Worm (Caenorhabditis elegans) whole organism, L1 larva: ENCODE results near the gene pqn-39.

ENCODE experiments used
- C04F5.9 ChIP-seq: sonication (generic microtip); optimal IDR thresholded peaks from 2 replicates; lab custom pipeline; 2016; ENCODE audit warnings: missing genetic modification characterization, missing compliant biosample characterization
- C16A3.4 ChIP-seq: fragments of 150-350 bp; optimal IDR thresholded peaks from 2 replicates; lab custom pipeline; 2014; ENCODE audit warnings: missing biosample characterization, missing genetic modification characterization
- C34B4.2 ChIP-seq: sonication (generic microtip); optimal IDR thresholded peaks from 2 replicates; lab custom pipeline; 2017; ENCODE audit warnings: mild to moderate bottlenecking, missing genetic modification characterization, missing compliant biosample characterization
- F16B12.6 ChIP-seq: fragments of 150-350 bp; optimal IDR thresholded peaks from 2 replicates; lab custom pipeline; 2014; ENCODE audit warnings: missing biosample characterization, missing genetic modification characterization
- aha-1 ChIP-seq: fragments of 150-350 bp; optimal IDR thresholded peaks from 2 replicates; lab custom pipeline; 2014; ENCODE audit warnings: missing biosample characterization, missing genetic modification characterization
- alr-1 ChIP-seq: fragments of 200-800 bp; sonication (Bioruptor generic); optimal IDR thresholded peaks from 2 replicates; lab custom pipeline; 2018; ENCODE audit warnings: borderline replicate concordance, mild to moderate bottlenecking, missing genetic modification characterization, missing compliant biosample characterization
- aly-2 ChIP-seq: fragments of 150-350 bp; optimal IDR thresholded peaks from 2 replicates; lab custom pipeline; 2014; ENCODE audit warnings: missing biosample characterization, missing genetic modification characterization
- blmp-1 ChIP-seq: fragments of 150-350 bp; optimal IDR thresholded peaks from 2 replicates; lab custom pipeline; 2014; ENCODE audit warnings: missing biosample characterization, missing genetic modification characterization
- dpl-1 ChIP-seq, 3 experiments: fragments of 150-350 bp in 2 of 3; sonication (generic microtip) in 1 of 3; optimal IDR thresholded peaks; 2 replicates each; lab custom pipeline; 2014 to 2017; ENCODE audit warnings: missing biosample characterization in 3 of 3, missing genetic modification characterization in 3 of 3, missing genetic modification reagents in 3 of 3
- efl-1 ChIP-seq, 4 experiments: fragments of 150-350 bp; optimal IDR thresholded peaks in 3 of 4; peaks in 1 of 4; 1 replicate in 1 of 4; 2 replicates in 3 of 4; lab custom pipeline; 2014; ENCODE audit warnings: missing biosample characterization in 2 of 4, missing genetic modification characterization in 2 of 4, missing genetic modification reagents in 2 of 4
- efl-3 ChIP-seq: fragments of 200-800 bp; sonication (Bioruptor generic); optimal IDR thresholded peaks from 2 replicates; lab custom pipeline; 2018; ENCODE audit warnings: mild to moderate bottlenecking, missing genetic modification characterization, missing compliant biosample characterization
- egl-13 ChIP-seq: sonication (generic microtip); optimal IDR thresholded peaks from 2 replicates; lab custom pipeline; 2016; ENCODE audit warnings: missing genotype, missing genetic modification reagents, missing genetic modification characterization, missing compliant biosample characterization
- elt-2 ChIP-seq: sonication (generic microtip); optimal IDR thresholded peaks from 2 replicates; lab custom pipeline; 2016; ENCODE audit warnings: missing genetic modification characterization, mild to moderate bottlenecking, inconsistent platforms, missing compliant biosample characterization, missing genetic modification reagents
- elt-3 ChIP-seq, 6 experiments: fragments of 150-350 bp in 1 of 6; sonication (generic microtip); optimal IDR thresholded peaks; 2 replicates each; lab custom pipeline; 2017 to 2018; ENCODE audit warnings: missing biosample characterization in 6 of 6, missing genetic modification characterization in 6 of 6, inconsistent platforms in 1 of 6
- ets-5 ChIP-seq: fragments of 200-800 bp; sonication (Bioruptor generic); IDR thresholded peaks from 2 replicates; pipeline ENCODE4 v1.3.6; 2022; ENCODE audit warnings: missing genetic modification characterization, missing compliant biosample characterization
- fkh-10 ChIP-seq: sonication (generic microtip); optimal IDR thresholded peaks from 2 replicates; lab custom pipeline; 2017; ENCODE audit warnings: missing biosample characterization, missing genetic modification reagents, missing genetic modification characterization
- fkh-4 ChIP-seq: sonication (generic microtip); optimal IDR thresholded peaks from 2 replicates; lab custom pipeline; 2016; ENCODE audit warnings: missing compliant biosample characterization, missing genetic modification characterization, borderline replicate concordance
- hlh-4 ChIP-seq: sonication (generic microtip); optimal IDR thresholded peaks from 2 replicates; lab custom pipeline; 2016; ENCODE audit warnings: mild to moderate bottlenecking, missing genetic modification characterization, missing compliant biosample characterization
- hpl-2 ChIP-seq: fragments of 150-350 bp; optimal IDR thresholded peaks from 2 replicates; lab custom pipeline; 2014; ENCODE audit warnings: missing biosample characterization, missing genetic modification reagents, missing genetic modification characterization
- irx-1 ChIP-seq: sonication (generic microtip); optimal IDR thresholded peaks from 2 replicates; lab custom pipeline; 2016; ENCODE audit warnings: missing genetic modification characterization, missing compliant biosample characterization
- isw-1 ChIP-seq: fragments of 200-800 bp; sonication (Bioruptor generic); IDR thresholded peaks from 2 replicates; pipeline ENCODE4 v1.3.6; 2022; ENCODE audit warnings: missing genetic modification characterization, missing compliant biosample characterization
- lin-14 ChIP-seq: fragments of 200-800 bp; sonication (Bioruptor generic); optimal IDR thresholded peaks from 2 replicates; lab custom pipeline; 2018; ENCODE audit warnings: mild to moderate bottlenecking, missing genetic modification characterization, moderate library complexity, missing compliant biosample characterization
- lin-35 ChIP-seq, 2 experiments: fragments of 150-350 bp; optimal IDR thresholded peaks; 2 replicates each; lab custom pipeline; 2014; ENCODE audit warnings: missing biosample characterization in 2 of 2, missing genetic modification characterization in 2 of 2, missing genetic modification reagents in 2 of 2
- lin-39 ChIP-seq: fragments of 150-350 bp; optimal IDR thresholded peaks from 2 replicates; lab custom pipeline; 2014; ENCODE audit warnings: missing biosample characterization, missing genetic modification reagents, missing genetic modification characterization
- lsy-2 ChIP-seq, 2 experiments: fragments of 150-350 bp; optimal IDR thresholded peaks; 2 replicates each; lab custom pipeline; 2014; ENCODE audit warnings: missing biosample characterization in 2 of 2, missing genetic modification characterization in 2 of 2
- mab-9 ChIP-seq: fragments of 200-800 bp; sonication (Bioruptor generic); IDR thresholded peaks from 2 replicates; pipeline ENCODE4 v1.3.6; 2022; ENCODE audit warnings: missing genetic modification reagents, missing genetic modification characterization, missing compliant biosample characterization
- mef-2 ChIP-seq: fragments of 150-350 bp; optimal IDR thresholded peaks from 2 replicates; lab custom pipeline; 2014; ENCODE audit warnings: missing biosample characterization, missing genetic modification characterization
- mep-1 ChIP-seq: fragments of 150-350 bp; optimal IDR thresholded peaks from 2 replicates; lab custom pipeline; 2014; ENCODE audit warnings: missing biosample characterization, missing genetic modification characterization
- nhr-12 ChIP-seq: sonication (generic microtip); optimal IDR thresholded peaks from 2 replicates; lab custom pipeline; 2017; ENCODE audit warnings: missing biosample characterization, missing genetic modification characterization
- nhr-19 ChIP-seq: fragments of 200-800 bp; sonication (Bioruptor generic); conservative IDR thresholded peaks from 2 replicates; pipeline ENCODE4 v1.3.6; 2022; ENCODE audit warnings: missing genetic modification characterization, missing compliant biosample characterization
- nhr-20 ChIP-seq: sonication (generic microtip); optimal IDR thresholded peaks from 2 replicates; lab custom pipeline; 2016; ENCODE audit warnings: mild to moderate bottlenecking, missing genetic modification characterization, missing compliant biosample characterization
- nhr-47 ChIP-seq: sonication (generic microtip); optimal IDR thresholded peaks from 2 replicates; lab custom pipeline; 2016; ENCODE audit warnings: mild to moderate bottlenecking, missing genetic modification characterization, moderate library complexity, missing compliant biosample characterization
- nhr-71 ChIP-seq: sonication (generic microtip); optimal IDR thresholded peaks from 2 replicates; lab custom pipeline; 2016; ENCODE audit warnings: mild to moderate bottlenecking, missing genetic modification characterization, moderate library complexity, missing compliant biosample characterization
- nhr-84 ChIP-seq: sonication (generic microtip); optimal IDR thresholded peaks from 2 replicates; lab custom pipeline; 2017; ENCODE audit warnings: missing biosample characterization, missing genetic modification characterization
- nhr-85 ChIP-seq: sonication (generic microtip); peaks from one replicate; lab custom pipeline; 2016; ENCODE audit warnings: missing genetic modification characterization, inconsistent platforms, missing compliant biosample characterization
- nhr-90 ChIP-seq: sonication (generic microtip); optimal IDR thresholded peaks from 2 replicates; lab custom pipeline; 2016; ENCODE audit warnings: mild to moderate bottlenecking, missing genetic modification characterization, missing compliant biosample characterization; ENCODE audit not compliant: poor library complexity
- pag-3 ChIP-seq: sonication (generic microtip); optimal IDR thresholded peaks from 2 replicates; lab custom pipeline; 2017; ENCODE audit warnings: missing genetic modification characterization, mild to moderate bottlenecking, missing compliant biosample characterization, antibody characterized with exemption, borderline replicate concordance; ENCODE audit not compliant: insufficient read depth
- pax-3 ChIP-seq: fragments of 200-800 bp; sonication (Bioruptor generic); optimal IDR thresholded peaks from 2 replicates; lab custom pipeline; 2018; ENCODE audit warnings: mild to moderate bottlenecking, missing genetic modification characterization, moderate library complexity, missing compliant biosample characterization
- rnt-1 ChIP-seq: sonication (generic microtip); optimal IDR thresholded peaks from 2 replicates; lab custom pipeline; 2016; ENCODE audit warnings: mild to moderate bottlenecking, missing genetic modification characterization, moderate library complexity, missing compliant biosample characterization
- skn-1 ChIP-seq: fragments of 150-350 bp; optimal IDR thresholded peaks from 2 replicates; lab custom pipeline; 2014; ENCODE audit warnings: missing biosample characterization, missing genetic modification characterization
- snpc-4 ChIP-seq: fragments of 150-350 bp; optimal IDR thresholded peaks from 2 replicates; lab custom pipeline; 2014; ENCODE audit warnings: missing biosample characterization, missing genetic modification characterization
- snu-23 ChIP-seq: sonication (generic microtip); optimal IDR thresholded peaks from 2 replicates; lab custom pipeline; 2016; ENCODE audit warnings: missing genetic modification characterization, missing compliant biosample characterization
- sox-4 ChIP-seq: sonication (generic microtip); optimal IDR thresholded peaks from 2 replicates; lab custom pipeline; 2016; ENCODE audit warnings: missing genetic modification characterization, missing compliant biosample characterization
- sptf-1 ChIP-seq: fragments of 150-350 bp; optimal IDR thresholded peaks from 2 replicates; lab custom pipeline; 2014; ENCODE audit warnings: missing biosample characterization, missing genetic modification characterization
- unc-130 ChIP-seq: fragments of 150-350 bp; optimal IDR thresholded peaks from 2 replicates; lab custom pipeline; 2017; ENCODE audit warnings: missing biosample characterization, missing genetic modification characterization, inconsistent platforms
- unc-98 ChIP-seq: fragments of 200-800 bp; sonication (Bioruptor generic); IDR thresholded peaks from 2 replicates; pipeline ENCODE4 v1.3.6; 2022; ENCODE audit warnings: missing genetic modification characterization, missing compliant biosample characterization
- vab-15 ChIP-seq: sonication (generic microtip); optimal IDR thresholded peaks from 2 replicates; lab custom pipeline; 2017; ENCODE audit warnings: missing genotype, mild to moderate bottlenecking, missing genetic modification characterization, missing compliant biosample characterization
- ztf-11 ChIP-seq, 2 experiments: sonication (generic microtip); optimal IDR thresholded peaks; 2 replicates each; lab custom pipeline; 2016 to 2017; ENCODE audit warnings: missing genetic modification characterization in 2 of 2, missing biosample characterization in 1 of 2, missing compliant biosample characterization in 1 of 2
- ztf-4 ChIP-seq: fragments of 150-350 bp; optimal IDR thresholded peaks from 2 replicates; lab custom pipeline; 2014; ENCODE audit warnings: missing biosample characterization, missing genetic modification characterization

Gene pqn-39

DNA sequence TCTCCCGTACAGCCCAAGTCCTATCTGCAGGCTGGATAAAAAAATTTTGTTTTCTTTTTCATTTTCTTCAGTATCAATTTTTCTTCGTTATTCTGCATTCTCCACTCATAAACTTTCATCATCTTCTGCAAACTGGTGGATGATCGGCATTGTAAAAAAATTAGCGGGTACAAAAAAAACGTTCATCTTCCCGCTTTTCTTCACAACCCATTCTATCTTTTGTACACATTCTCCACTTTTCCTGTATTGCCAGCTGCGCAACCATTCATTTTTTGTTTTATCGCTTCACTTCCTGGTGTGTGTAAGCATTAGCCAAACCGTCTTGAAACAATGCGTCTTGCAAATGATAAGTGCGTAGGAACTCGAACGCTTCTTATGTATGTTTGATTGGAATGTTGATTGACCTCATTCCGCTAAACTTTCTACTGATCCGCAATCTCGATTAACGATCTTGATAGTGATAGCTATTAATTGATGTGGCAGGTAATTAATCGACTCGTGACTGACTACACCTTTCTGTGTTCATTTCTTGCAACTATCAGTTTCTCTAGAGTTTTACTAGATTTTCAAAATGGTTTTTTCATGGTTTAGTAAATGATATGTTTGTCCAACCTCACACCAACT lies 6.1 kb upstream of the pqn-39 start:
- TF ChIP-seq C04F5.9 (no peak), sptf-1 (no peak), ztf-11 (tag; optimal IDR thresholded peaks at IDR 0.05; lab: Kevin White, UChicago) (no peak), skn-1 (tag; lab: Kevin White, UChicago) (no peak), nhr-47 (no peak), pax-3 (tag; lab: Kevin White, UChicago) (no peak), mab-9 (no peak), nhr-85 (tag; lab: Kevin White, UChicago) (peak; percentile 90), C34B4.2 (no peak), fkh-10 (GFP tag; lab: Kevin White, UChicago) (no peak), egl-13 (no peak), irx-1 (no peak), nhr-71 (tag; lab: Kevin White, UChicago) (peak; percentile 35), nhr-19 (GFP tag; lab: Robert Waterston, UW) (peak; percentile 10; the same call in 1 of the 2 replicates), alr-1 (tag; lab: Kevin White, UChicago) (no peak), isw-1 (no peak), dpl-1 (GFP tag; optimal IDR thresholded peaks at IDR 0.05; lab: Kevin White, UChicago) (no peak), nhr-84 (tag; lab: Kevin White, UChicago) (no peak), nhr-12 (no peak), elt-3 (tag; optimal IDR thresholded peaks at IDR 0.05; lab: Kevin White, UChicago) (peak in 3 of 6 experiments; percentile 10 to 88 (median 29)), snu-23 (GFP tag; lab: Kevin White, UChicago) (peak; percentile 37), fkh-4 (tag; lab: Kevin White, UChicago) (no peak), lin-39 (tag; lab: Kevin White, UChicago) (peak; percentile 16), efl-1 (optimal IDR thresholded peaks at IDR 0.05; lab: Kevin White, UChicago) (no peak), efl-1 (GFP tag; optimal IDR thresholded peaks at IDR 0.05 in 1 of 2; lab: Kevin White, UChicago) (no peak), rnt-1 (peak; percentile 49), nhr-20 (tag; lab: Kevin White, UChicago) (peak; percentile 65), elt-2 (tag; lab: Kevin White, UChicago) (no peak), snpc-4 (no peak), hlh-4 (tag; lab: Kevin White, UChicago) (no peak), lin-35 (GFP tag; optimal IDR thresholded peaks at IDR 0.05; lab: Kevin White, UChicago) (peak in 1 of 2 experiments; percentile 22), mef-2 (tag; lab: Kevin White, UChicago) (no peak), lin-14 (GFP tag; lab: Kevin White, UChicago) (peak; percentile 58), mep-1 (tag; lab: Kevin White, UChicago) (peak; percentile 44), efl-3 (no peak), aly-2 (tag; lab: Kevin White, UChicago) (no peak), C16A3.4 (tag; lab: Kevin White, UChicago) (no peak), aha-1 (no peak), pag-3 (tag; lab: Kevin White, UChicago) (no peak), blmp-1 (tag; lab: Kevin White, UChicago) (peak; percentile 96), hpl-2 (GFP tag; lab: Kevin White, UChicago) (no peak), unc-98 (GFP tag; lab: Robert Waterston, UW) (no peak), sox-4 (tag; lab: Kevin White, UChicago) (no peak), lsy-2 (tag; optimal IDR thresholded peaks at IDR 0.05; lab: Kevin White, UChicago) (peak; percentile 16 to 28), ztf-4 (no peak), vab-15 (tag; lab: Kevin White, UChicago) (peak; percentile 52), unc-130 (peak; percentile 1), nhr-90 (tag; lab: Kevin White, UChicago) (peak; percentile 19), F16B12.6 (tag; lab: Kevin White, UChicago) (no peak), ets-5 (GFP tag; lab: Robert Waterston, UW) (no peak)
